Worm (Caenorhabditis elegans) whole organism, early embryonic: Measurements from ENCODE around the gene F13B12.6.

Source experiments
- B0310.2 ChIP-seq: sonication (generic microtip); optimal IDR thresholded peaks from 2 replicates; lab custom pipeline; 2016; ENCODE audit warnings: mild to moderate bottlenecking, missing genetic modification characterization, missing compliant biosample characterization
- F13C5.2 ChIP-seq: sonication (generic microtip); optimal IDR thresholded peaks from 2 replicates; lab custom pipeline; 2017; ENCODE audit warnings: mild to moderate bottlenecking, missing genetic modification characterization, inconsistent platforms, missing compliant biosample characterization
- aly-1 ChIP-seq: sonication (generic microtip); optimal IDR thresholded peaks from 2 replicates; lab custom pipeline; 2016; ENCODE audit warnings: missing genetic modification characterization, missing compliant biosample characterization
- ama-1 ChIP-seq: fragments of 150-350 bp; optimal IDR thresholded peaks from 2 replicates; lab custom pipeline; 2014
- flt-1 ChIP-seq: fragments of 200-800 bp; sonication (Bioruptor generic); IDR thresholded peaks from 2 replicates; pipeline ENCODE4 v1.3.6; 2022; ENCODE audit warnings: missing genetic modification characterization, missing compliant biosample characterization
- hmbx-1 ChIP-seq: sonication (generic microtip); optimal IDR thresholded peaks from 2 replicates; lab custom pipeline; 2016; ENCODE audit warnings: mild to moderate bottlenecking, missing genetic modification characterization, missing compliant biosample characterization
- hmg-4 ChIP-seq: fragments of 200-800 bp; sonication (Bioruptor generic); optimal IDR thresholded peaks from 2 replicates; lab custom pipeline; 2018; ENCODE audit warnings: mild to moderate bottlenecking, missing genetic modification characterization, missing compliant biosample characterization
- hnd-1 ChIP-seq: sonication (generic microtip); optimal IDR thresholded peaks from 2 replicates; lab custom pipeline; 2016; ENCODE audit warnings: missing genetic modification characterization, missing compliant biosample characterization
- pes-1 ChIP-seq: fragments of 200-800 bp; sonication (Bioruptor generic); IDR thresholded peaks from 2 replicates; pipeline ENCODE4 v1.3.6; 2022; ENCODE audit warnings: missing genetic modification reagents, missing genetic modification characterization, missing compliant biosample characterization
- scrt-1 ChIP-seq: fragments of 200-800 bp; sonication (Bioruptor generic); IDR thresholded peaks from 2 replicates; pipeline ENCODE4 v1.3.6; 2022; ENCODE audit warnings: missing genetic modification characterization, missing compliant biosample characterization
- sea-1 ChIP-seq: fragments of 200-800 bp; sonication (Bioruptor generic); conservative IDR thresholded peaks from 2 replicates; pipeline ENCODE4 v1.3.6; 2022; ENCODE audit warnings: missing genetic modification characterization, missing compliant biosample characterization
- tbx-11 ChIP-seq: fragments of 200-800 bp; sonication (Bioruptor generic); IDR thresholded peaks from 2 replicates; pipeline ENCODE4 v1.3.6; 2022; ENCODE audit warnings: missing genetic modification characterization, missing compliant biosample characterization
- tbx-37 ChIP-seq: fragments of 200-800 bp; sonication (Bioruptor generic); conservative IDR thresholded peaks from 2 replicates; pipeline ENCODE4 v1.3.6; 2022; ENCODE audit warnings: missing genetic modification reagents, missing genetic modification characterization, missing compliant biosample characterization

DNA sequence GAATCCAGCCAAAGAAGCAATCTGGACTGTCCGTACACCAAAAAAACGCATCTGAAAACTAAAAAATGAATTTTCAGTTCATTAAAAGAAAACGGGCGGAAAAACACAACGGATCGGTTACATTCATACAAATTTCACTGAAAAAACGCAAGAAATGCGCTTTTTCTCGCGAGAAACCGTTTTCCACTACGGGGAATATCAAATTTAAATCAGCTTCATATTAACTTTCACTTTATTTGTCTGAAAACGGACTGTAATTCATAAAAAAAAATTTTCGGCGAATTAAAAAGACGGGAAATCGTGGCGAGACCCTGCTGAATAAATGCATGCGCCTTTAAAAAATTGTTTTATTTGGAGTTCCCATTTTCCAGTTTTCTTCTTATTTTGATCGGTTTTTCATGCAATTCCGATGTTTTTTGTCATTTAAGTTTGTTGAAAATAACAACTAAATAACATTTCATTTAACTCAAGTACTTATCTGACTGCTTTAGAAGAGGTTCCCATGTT is 49.9 kb downstream of the F13B12.6 start, which contains the start of gene pges-2:
- TF ChIP-seq aly-1 (tag; lab: Kevin White, UChicago) (no peak), hnd-1 (tag; lab: Kevin White, UChicago) (no peak), scrt-1 (GFP tag; lab: Robert Waterston, UW) (no peak), tbx-11 (GFP tag; lab: Robert Waterston, UW) (no peak), ama-1 (no peak), flt-1 (GFP tag; lab: Robert Waterston, UW) (no peak), pes-1 (no peak), B0310.2 (tag; lab: Kevin White, UChicago) (no peak), sea-1 (GFP tag; lab: Robert Waterston, UW) (no peak), tbx-37 (GFP tag; lab: Robert Waterston, UW) (no peak), hmbx-1 (tag; lab: Kevin White, UChicago) (no peak), F13C5.2 (tag; lab: Kevin White, UChicago) (no peak), hmg-4 (GFP tag; lab: Kevin White, UChicago) (no peak)
